Worm (Caenorhabditis elegans): ENCODE results near the gene C24H10.4.

- TF ChIP-seq W03F9.2 (tag; optimal IDR thresholded peaks at IDR 0.05) (peak; percentile 37), him-1 (tag; optimal IDR thresholded peaks at IDR 0.05) (peak; percentile 84)
These were observed 26.4 kb upstream of the C24H10.4 start for ce11 chrX:5085465-5085864.

Data from whole organism, L4/young adult.